Fruit fly (Drosophila melanogaster): ENCODE data around the gene Hsp68.

Hsp68 gene

DNA sequence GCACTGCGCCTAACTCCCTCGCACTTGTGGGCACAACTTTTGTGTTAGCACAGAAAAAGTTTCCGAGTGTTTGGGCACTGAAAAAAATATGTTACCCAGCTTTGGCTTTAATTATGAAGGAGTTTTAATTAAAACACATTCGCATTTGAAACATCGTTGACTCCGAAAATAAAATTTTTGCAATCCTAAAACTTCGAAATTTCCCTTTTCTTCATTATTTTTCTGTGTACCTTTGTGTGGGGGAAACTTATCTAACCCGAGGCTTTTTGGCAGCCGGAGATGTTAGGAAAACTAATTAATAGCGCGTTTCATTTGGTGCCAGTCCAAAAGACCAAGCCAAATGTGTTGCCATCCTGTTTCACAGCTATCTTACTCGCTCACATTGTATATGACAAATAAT lies 34.5 kb upstream of the Hsp68 start (continued):
- TF ChIP-seq Oli (tag; optimal IDR thresholded peaks at IDR 0.05), result peak; percentile 20
- TF ChIP-seq CG2678 (tag; optimal IDR thresholded peaks at IDR 0.05), result peak; percentile 48
- TF ChIP-seq ind (GFP tag; optimal IDR thresholded peaks at IDR 0.05), result peak; percentile 8
- TF ChIP-seq CG7839 (tag; optimal IDR thresholded peaks at IDR 0.05), result peak; percentile 18
- peak; percentile 14; the same call in 1 of the 3 replicates for TF ChIP-seq Dbx (GFP tag; IDR thresholded peaks at IDR 0.05)
- TF ChIP-seq CG18476 (GFP tag; optimal IDR thresholded peaks at IDR 0.05), result no peak
- TF ChIP-seq CG14965 (GFP tag; optimal IDR thresholded peaks at IDR 0.05; ENCODE audit: borderline replicate concordance), result no peak
- TF ChIP-seq Hr51 (GFP tag; optimal IDR thresholded peaks at IDR 0.05), result peak in 1 of 2 experiments; percentile 29
- no peak for TF ChIP-seq CG4617 (GFP tag; optimal IDR thresholded peaks at IDR 0.05; ENCODE audit: borderline replicate concordance)
- TF ChIP-seq CG15269 (tag; optimal IDR thresholded peaks at IDR 0.05), result peak; percentile 17
- TF ChIP-seq HmgD (GFP tag; optimal IDR thresholded peaks at IDR 0.05), result no peak
- peak; percentile 14 for TF ChIP-seq CG17385 (GFP tag; optimal IDR thresholded peaks at IDR 0.05)
- TF ChIP-seq dysf (GFP tag; IDR thresholded peaks at IDR 0.05), result 0 out of 3 replicates have a peak, but pooled peaks have one; percentile 12
- TF ChIP-seq Hmr (GFP tag; optimal IDR thresholded peaks at IDR 0.05), result peak; percentile 35
- TF ChIP-seq CG9932 (GFP tag; IDR thresholded peaks at IDR 0.05), result 0 out of 2 replicates have a peak, but pooled peaks have one; percentile 16
- TF ChIP-seq gem (tag; optimal IDR thresholded peaks at IDR 0.05), result peak; percentile 39
- peak; percentile 37; the same call in 1 of the 2 replicates for TF ChIP-seq Ptx1 (GFP tag; IDR thresholded peaks at IDR 0.05)
- 0 out of 2 replicates have a peak, but pooled peaks have one; percentile 12 for TF ChIP-seq Taf1 (GFP tag; IDR thresholded peaks at IDR 0.05)
- TF ChIP-seq NFAT (GFP tag; IDR thresholded peaks at IDR 0.05), result 0 out of 2 replicates have a peak, but pooled peaks have one; percentile 15
- TF ChIP-seq emc (GFP tag; optimal IDR thresholded peaks at IDR 0.05), result no peak
- peak; percentile 27 for TF ChIP-seq Dek (tag; optimal IDR thresholded peaks at IDR 0.05)
- no peak for TF ChIP-seq bsh (GFP tag; optimal IDR thresholded peaks at IDR 0.05)
- no peak for TF ChIP-seq wdn (GFP tag; IDR thresholded peaks at IDR 0.05)
- peak; percentile 59; the same call in 2 of the 3 replicates for TF ChIP-seq row (GFP tag; IDR thresholded peaks at IDR 0.05)
- TF ChIP-seq Elba2 (GFP tag; optimal IDR thresholded peaks at IDR 0.05), result no peak
- TF ChIP-seq lilli (GFP tag; optimal IDR thresholded peaks at IDR 0.05), result peak; percentile 45
- peak; percentile 2 for TF ChIP-seq Dip3 (GFP tag; optimal IDR thresholded peaks at IDR 0.05)
- no peak for TF ChIP-seq Kr (GFP tag; optimal IDR thresholded peaks at IDR 0.05)
- TF ChIP-seq esg (GFP tag; conservative IDR thresholded peaks at IDR 0.05), result 0 out of 2 replicates have a peak, but pooled peaks have one; percentile 21
- peak; percentile 9 for TF ChIP-seq Asciz (GFP tag; optimal IDR thresholded peaks at IDR 0.05)
- TF ChIP-seq tup (GFP tag; optimal IDR thresholded peaks at IDR 0.05), result no peak
- TF ChIP-seq phol (tag; optimal IDR thresholded peaks at IDR 0.05), result no peak
- TF ChIP-seq odd (GFP tag; optimal IDR thresholded peaks at IDR 0.05), result no peak
- TF ChIP-seq mam (GFP tag; optimal IDR thresholded peaks at IDR 0.05), result peak; percentile 0
- TF ChIP-seq Bdp1 (GFP tag; optimal IDR thresholded peaks at IDR 0.05), result no peak
- no peak for TF ChIP-seq GATAe (GFP tag; conservative IDR thresholded peaks at IDR 0.05)
- no peak for TF ChIP-seq Hr3 (GFP tag; optimal IDR thresholded peaks at IDR 0.05)
- peak; percentile 7 for TF ChIP-seq CG17359 (tag; optimal IDR thresholded peaks at IDR 0.05)
- TF ChIP-seq CG17612 (GFP tag; IDR thresholded peaks at IDR 0.05), result no peak
- no peak for TF ChIP-seq gsb (GFP tag; IDR thresholded peaks at IDR 0.05)
- TF ChIP-seq Aef1 (GFP tag; IDR thresholded peaks at IDR 0.05), result 0 out of 3 replicates have a peak, but pooled peaks have one; percentile 27
- TF ChIP-seq usp (GFP tag; optimal IDR thresholded peaks at IDR 0.05), result no peak
- TF ChIP-seq CG7357 (GFP tag; IDR thresholded peaks at IDR 0.05), result no peak
- TF ChIP-seq CG11723 (GFP tag; optimal IDR thresholded peaks at IDR 0.05), result no peak
- no peak for TF ChIP-seq CG6854 (GFP tag; optimal IDR thresholded peaks at IDR 0.05)
- peak; percentile 6 for TF ChIP-seq CG12769 (tag; optimal IDR thresholded peaks at IDR 0.05)
- TF ChIP-seq Med (GFP tag), result peak; percentile 81
- TF ChIP-seq Sox102F (GFP tag; optimal IDR thresholded peaks at IDR 0.05), result peak; percentile 36
- peak; percentile 41 for TF ChIP-seq CG15514 (GFP tag; optimal IDR thresholded peaks at IDR 0.05)
- TF ChIP-seq CG18599 (GFP tag; optimal IDR thresholded peaks at IDR 0.05), result peak; percentile 77

Data from whole organism, embryonic.